Worm (Caenorhabditis elegans) whole organism, late embryonic: ENCODE results near the gene Y45F10A.7.

Experiments
- Y22D7AL.16 ChIP-seq: sonication (generic microtip); optimal IDR thresholded peaks from 2 replicates; lab custom pipeline; 2016; ENCODE audit warnings: missing genetic modification characterization, missing compliant biosample characterization
- ceh-14 ChIP-seq: sonication (generic microtip); optimal IDR thresholded peaks from 2 replicates; lab custom pipeline; 2016; ENCODE audit warnings: missing genotype, missing genetic modification characterization, missing compliant biosample characterization
- ceh-30 ChIP-seq: fragments of 150-350 bp; optimal IDR thresholded peaks from 2 replicates; lab custom pipeline; 2014; ENCODE audit warnings: missing biosample characterization, missing genetic modification characterization
- ceh-31 ChIP-seq: sonication (generic microtip); optimal IDR thresholded peaks from 2 replicates; lab custom pipeline; 2016; ENCODE audit warnings: missing genetic modification characterization, missing compliant biosample characterization
- ceh-9 ChIP-seq: sonication (generic microtip); optimal IDR thresholded peaks from 2 replicates; lab custom pipeline; 2016; ENCODE audit warnings: mild to moderate bottlenecking, missing genetic modification characterization, inconsistent platforms, missing compliant biosample characterization
- dmd-4 ChIP-seq: sonication (generic microtip); optimal IDR thresholded peaks from 2 replicates; lab custom pipeline; 2016; ENCODE audit warnings: borderline replicate concordance, missing genetic modification characterization, missing compliant biosample characterization
- elt-2 ChIP-seq: sonication (generic microtip); optimal IDR thresholded peaks from 2 replicates; lab custom pipeline; 2016; ENCODE audit warnings: missing genetic modification reagents, missing genetic modification characterization, missing compliant biosample characterization
- pax-1 ChIP-seq: fragments of 150-350 bp; optimal IDR thresholded peaks from 2 replicates; lab custom pipeline; 2014; ENCODE audit warnings: missing biosample characterization, missing genetic modification characterization
- pha-4 ChIP-seq: fragments of 150-350 bp; optimal IDR thresholded peaks from 2 replicates; lab custom pipeline; 2018; ENCODE audit warnings: missing biosample characterization, missing genetic modification reagents, missing genetic modification characterization
- rnt-1 ChIP-seq: sonication (generic microtip); optimal IDR thresholded peaks from 2 replicates; lab custom pipeline; 2016; ENCODE audit warnings: missing genetic modification characterization, missing compliant biosample characterization
- sdc-2 ChIP-seq: sonication (generic microtip); optimal IDR thresholded peaks from 2 replicates; lab custom pipeline; 2016; ENCODE audit warnings: missing genotype, missing genetic modification characterization, missing compliant biosample characterization
- syd-9 ChIP-seq: sonication (generic microtip); optimal IDR thresholded peaks from 2 replicates; lab custom pipeline; 2016; ENCODE audit warnings: mild to moderate bottlenecking, missing genetic modification characterization, moderate library complexity, missing compliant biosample characterization
- tbx-7 ChIP-seq: sonication (generic microtip); optimal IDR thresholded peaks from 2 replicates; lab custom pipeline; 2016; ENCODE audit warnings: missing genotype, missing genetic modification characterization, missing compliant biosample characterization
- unc-86 ChIP-seq: sonication (generic microtip); optimal IDR thresholded peaks from 2 replicates; lab custom pipeline; 2016; ENCODE audit warnings: missing genetic modification characterization, missing compliant biosample characterization

- no peak for TF ChIP-seq ceh-30 (tag; lab: Kevin White, UChicago)
- no peak for TF ChIP-seq ceh-14 (tag; lab: Kevin White, UChicago)
- TF ChIP-seq syd-9: no peak
- TF ChIP-seq unc-86 (tag; lab: Kevin White, UChicago): no peak
- no peak for TF ChIP-seq tbx-7
- TF ChIP-seq dmd-4: no peak
- no peak for TF ChIP-seq pha-4
- no peak for TF ChIP-seq rnt-1 (tag; lab: Kevin White, UChicago)
- no peak for TF ChIP-seq pax-1 (tag; lab: Kevin White, UChicago)
- TF ChIP-seq ceh-31 (tag; lab: Kevin White, UChicago): no peak
- no peak for TF ChIP-seq Y22D7AL.16 (tag; lab: Kevin White, UChicago)
- TF ChIP-seq sdc-2 (tag; lab: Kevin White, UChicago): no peak
- TF ChIP-seq elt-2: no peak
- TF ChIP-seq ceh-9: no peak
These were observed 16.6 kb downstream of the Y45F10A.7 start, which contains the start of gene afmd-2 for ce11 chrIV:13508924-13509323.
